2 worm cellular contexts compared by ENCODE assay signal in the genomic region with DNA sequence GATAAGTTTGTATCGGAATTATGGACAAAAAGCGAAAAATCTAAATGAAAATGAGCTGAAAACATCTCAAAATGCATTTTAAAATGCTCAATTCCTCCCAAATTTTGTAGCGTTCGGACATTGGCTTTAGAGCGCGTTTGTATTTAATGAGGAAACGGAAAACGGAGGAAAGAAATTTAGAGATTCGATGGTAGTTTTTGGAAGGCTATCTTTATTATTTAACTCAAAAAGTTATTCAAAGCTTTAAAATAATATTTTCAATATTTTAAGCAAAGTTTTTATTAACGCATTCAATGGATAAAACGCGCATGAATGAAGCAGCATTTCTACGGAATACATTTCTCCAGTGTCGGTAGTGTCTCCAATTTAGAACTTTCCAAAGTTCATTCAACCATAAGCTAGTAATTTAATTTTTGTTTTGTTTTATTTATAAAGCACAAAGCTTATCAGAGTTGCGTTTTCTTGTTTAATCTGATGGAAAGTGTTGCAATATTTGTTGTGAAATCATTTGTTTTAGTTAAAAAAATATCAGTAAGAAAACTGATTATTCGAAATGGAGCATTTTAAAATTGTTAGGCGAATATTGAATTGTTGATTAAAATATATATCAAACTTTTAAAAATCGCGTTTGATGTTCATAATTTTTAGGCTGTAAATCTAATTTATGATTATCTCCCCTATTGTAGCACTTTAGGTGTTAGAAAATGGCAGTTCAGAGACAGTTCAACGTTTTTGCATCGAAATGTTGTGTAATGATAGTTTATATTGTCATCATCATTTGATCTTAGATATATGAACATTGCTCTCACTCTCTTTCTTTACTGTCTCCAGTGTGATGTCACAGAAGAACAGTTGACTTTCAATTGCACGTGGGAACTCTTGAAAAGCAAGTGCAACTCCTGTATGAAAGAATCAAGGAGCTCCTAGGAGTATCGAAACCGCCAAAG.
TF ChIP-seq lines count a peak whose summit lies in the region.

No protein-coding gene starts in this region.

TF ChIP-seq in whole organism, L1 larva, 84 proteins besides CTCF, POLR2A, EP300 and RAD21 (continued from another document):
- peak; percentile 66 for TF ChIP-seq snpc-4 (tag; optimal IDR thresholded peaks at IDR 0.05; lab: Kevin White, UChicago)
- TF ChIP-seq sup-37 (GFP tag; optimal IDR thresholded peaks at IDR 0.05; lab: Kevin White, UChicago) = no peak
- peak; percentile 73 for TF ChIP-seq swsn-7 (tag; optimal IDR thresholded peaks at IDR 0.05; lab: Kevin White, UChicago)
- TF ChIP-seq rnt-1 (tag; optimal IDR thresholded peaks at IDR 0.05; lab: Kevin White, UChicago) = peak; percentile 68
- TF ChIP-seq fkh-10 (GFP tag; optimal IDR thresholded peaks at IDR 0.05; lab: Kevin White, UChicago) = peak; percentile 8
- TF ChIP-seq nhr-85 (tag; lab: Kevin White, UChicago) = peak; percentile 85
- no peak for TF ChIP-seq C34B4.2 (tag; optimal IDR thresholded peaks at IDR 0.05; lab: Kevin White, UChicago)
- TF ChIP-seq isw-1 (GFP tag; IDR thresholded peaks at IDR 0.05; lab: Robert Waterston, UW) = peak; percentile 76
- TF ChIP-seq irx-1 (tag; optimal IDR thresholded peaks at IDR 0.05; lab: Kevin White, UChicago) = peak; percentile 66
- no peak for TF ChIP-seq zip-4 (GFP tag; optimal IDR thresholded peaks at IDR 0.05; lab: Kevin White, UChicago)
- TF ChIP-seq fkh-8 (tag; optimal IDR thresholded peaks at IDR 0.05; lab: Kevin White, UChicago) = peak; percentile 89
- TF ChIP-seq C16A3.4 (tag; optimal IDR thresholded peaks at IDR 0.05; lab: Kevin White, UChicago) = peak; percentile 86
- TF ChIP-seq nhr-84 (tag; optimal IDR thresholded peaks at IDR 0.05; lab: Kevin White, UChicago) = no peak
- no peak for TF ChIP-seq grh-1 (GFP tag; IDR thresholded peaks at IDR 0.05; lab: Robert Waterston, UW)
- peak; percentile 58 for TF ChIP-seq nhr-237 (tag; optimal IDR thresholded peaks at IDR 0.05; lab: Kevin White, UChicago)
- TF ChIP-seq snu-23 (GFP tag; optimal IDR thresholded peaks at IDR 0.05; lab: Kevin White, UChicago) = peak; percentile 79
- TF ChIP-seq dpl-1 (GFP tag; optimal IDR thresholded peaks at IDR 0.05; lab: Kevin White, UChicago) = peak; percentile 55 to 71 (median 61)
- TF ChIP-seq fkh-4 (tag; optimal IDR thresholded peaks at IDR 0.05; lab: Kevin White, UChicago; ENCODE audit: borderline replicate concordance) = peak; percentile 17
- TF ChIP-seq ceh-88 (GFP tag; IDR thresholded peaks at IDR 0.05; lab: Robert Waterston, UW) = peak; percentile 73
- TF ChIP-seq aly-2 (tag; optimal IDR thresholded peaks at IDR 0.05; lab: Kevin White, UChicago) = peak; percentile 12
- peak; percentile 74 for TF ChIP-seq tbx-2 (tag; optimal IDR thresholded peaks at IDR 0.05; lab: Kevin White, UChicago)
- TF ChIP-seq lin-15B (tag; optimal IDR thresholded peaks at IDR 0.05; lab: Kevin White, UChicago) = peak; percentile 70
- TF ChIP-seq ceh-82 (tag; optimal IDR thresholded peaks at IDR 0.05; lab: Kevin White, UChicago) = peak; percentile 22 to 34 (median 32)
- TF ChIP-seq vab-15 (tag; optimal IDR thresholded peaks at IDR 0.05; lab: Kevin White, UChicago) = peak; percentile 65
- peak; percentile 37 for TF ChIP-seq nhr-77 (tag; optimal IDR thresholded peaks at IDR 0.05; lab: Kevin White, UChicago)
- peak; percentile 75 for TF ChIP-seq sox-4 (tag; optimal IDR thresholded peaks at IDR 0.05; lab: Kevin White, UChicago)
- TF ChIP-seq tlp-1 (tag; optimal IDR thresholded peaks at IDR 0.05; lab: Kevin White, UChicago) = no peak
- peak; percentile 67 for TF ChIP-seq C04F5.9 (tag; optimal IDR thresholded peaks at IDR 0.05; lab: Kevin White, UChicago)
- peak in 1 of 2 experiments; percentile 17 for TF ChIP-seq mdl-1 (tag; optimal IDR thresholded peaks at IDR 0.05; lab: Kevin White, UChicago)
- TF ChIP-seq elt-3 (tag; optimal IDR thresholded peaks at IDR 0.05; lab: Kevin White, UChicago) = peak in 3 of 6 experiments; percentile 24 to 70 (median 42)
- TF ChIP-seq jun-1 (tag; optimal IDR thresholded peaks at IDR 0.05; lab: Kevin White, UChicago) = no peak
- peak; percentile 17 for TF ChIP-seq ceh-8 (GFP tag; optimal IDR thresholded peaks at IDR 0.05; lab: Kevin White, UChicago)
- TF ChIP-seq lin-13 (GFP tag; optimal IDR thresholded peaks at IDR 0.05; lab: Kevin White, UChicago) = peak; percentile 54
- TF ChIP-seq lir-3 (tag; optimal IDR thresholded peaks at IDR 0.05; lab: Kevin White, UChicago; ENCODE audit: poor library complexity) = peak; percentile 83
- peak; percentile 84 for TF ChIP-seq nhr-47 (tag; optimal IDR thresholded peaks at IDR 0.05; lab: Kevin White, UChicago)
- TF ChIP-seq fos-1 (tag; optimal IDR thresholded peaks at IDR 0.05; lab: Kevin White, UChicago) = peak; percentile 62
- TF ChIP-seq hlh-4 (tag; optimal IDR thresholded peaks at IDR 0.05; lab: Kevin White, UChicago) = peak; percentile 21
- no peak for TF ChIP-seq ets-5 (GFP tag; IDR thresholded peaks at IDR 0.05; lab: Robert Waterston, UW)
- peak; percentile 37 for TF ChIP-seq unc-130 (tag; optimal IDR thresholded peaks at IDR 0.05; lab: Kevin White, UChicago)
- peak; percentile 71 to 91 for TF ChIP-seq lsy-2 (tag; optimal IDR thresholded peaks at IDR 0.05; lab: Kevin White, UChicago)
- TF ChIP-seq lin-14 (GFP tag; optimal IDR thresholded peaks at IDR 0.05; lab: Kevin White, UChicago) = peak; percentile 94
- TF ChIP-seq nhr-20 (tag; optimal IDR thresholded peaks at IDR 0.05; lab: Kevin White, UChicago) = peak; percentile 79
- no peak for TF ChIP-seq sptf-1 (tag; optimal IDR thresholded peaks at IDR 0.05; lab: Kevin White, UChicago)
- peak; percentile 23 for TF ChIP-seq nhr-11 (tag; optimal IDR thresholded peaks at IDR 0.05; lab: Kevin White, UChicago)
- peak; percentile 65 for TF ChIP-seq egl-13 (tag; optimal IDR thresholded peaks at IDR 0.05; lab: Kevin White, UChicago)
- TF ChIP-seq mef-2 (tag; optimal IDR thresholded peaks at IDR 0.05; lab: Kevin White, UChicago) = no peak
- peak; percentile 72 to 78 for TF ChIP-seq lin-35 (GFP tag; optimal IDR thresholded peaks at IDR 0.05; lab: Kevin White, UChicago)
- TF ChIP-seq unc-98 (GFP tag; IDR thresholded peaks at IDR 0.05; lab: Robert Waterston, UW) = peak; percentile 88
- peak; percentile 84 for TF ChIP-seq nhr-71 (tag; optimal IDR thresholded peaks at IDR 0.05; lab: Kevin White, UChicago)
- peak; percentile 59 for TF ChIP-seq unc-86 (tag; optimal IDR thresholded peaks at IDR 0.05; lab: Kevin White, UChicago)
- TF ChIP-seq skn-1 (tag; optimal IDR thresholded peaks at IDR 0.05; lab: Kevin White, UChicago) = peak; percentile 77
- TF ChIP-seq ztf-11 (tag; optimal IDR thresholded peaks at IDR 0.05; lab: Kevin White, UChicago) = peak in 1 of 2 experiments; percentile 78
- peak; percentile 81 for TF ChIP-seq xbp-1 (tag; optimal IDR thresholded peaks at IDR 0.05; lab: Kevin White, UChicago)

TF ChIP-seq in whole organism, L3 larva, 47 proteins besides CTCF, POLR2A, EP300 and RAD21 (continued from another document):
- TF ChIP-seq nhr-25 (tag; optimal IDR thresholded peaks at IDR 0.05; lab: Kevin White, UChicago) (peak; percentile 39), nhr-76 (tag; optimal IDR thresholded peaks at IDR 0.05; lab: Kevin White, UChicago) (no peak), jun-1 (tag; optimal IDR thresholded peaks at IDR 0.05; lab: Kevin White, UChicago) (peak; percentile 1), unc-62 (GFP tag; optimal IDR thresholded peaks at IDR 0.05; lab: Kevin White, UChicago) (no peak), egl-27 (tag; optimal IDR thresholded peaks at IDR 0.05; lab: Kevin White, UChicago) (no peak), mml-1 (tag; optimal IDR thresholded peaks at IDR 0.05; lab: Kevin White, UChicago) (no peak), pqm-1 (tag; optimal IDR thresholded peaks at IDR 0.05; lab: Kevin White, UChicago) (peak; percentile 41), sea-2 (GFP tag; optimal IDR thresholded peaks at IDR 0.05; lab: Kevin White, UChicago) (no peak), elt-1 (tag; optimal IDR thresholded peaks at IDR 0.05; lab: Kevin White, UChicago) (no peak), ceh-82 (tag; optimal IDR thresholded peaks at IDR 0.05; lab: Kevin White, UChicago) (no peak), aly-2 (tag; optimal IDR thresholded peaks at IDR 0.05; lab: Kevin White, UChicago) (no peak), hmg-11 (tag; optimal IDR thresholded peaks at IDR 0.05; lab: Kevin White, UChicago) (no peak), nhr-77 (tag; optimal IDR thresholded peaks at IDR 0.05; lab: Kevin White, UChicago) (no peak), nhr-43 (tag; optimal IDR thresholded peaks at IDR 0.05; lab: Kevin White, UChicago; ENCODE audit: poor library complexity, severe bottlenecking) (no peak), nhr-11 (tag; optimal IDR thresholded peaks at IDR 0.05; lab: Kevin White, UChicago) (peak; percentile 86), snpc-4 (tag; optimal IDR thresholded peaks at IDR 0.05; lab: Kevin White, UChicago) (no peak), elt-2 (tag; optimal IDR thresholded peaks at IDR 0.05; lab: Kevin White, UChicago) (peak; percentile 61), nhr-23 (tag; optimal IDR thresholded peaks at IDR 0.05; lab: Kevin White, UChicago) (peak; percentile 59), unc-39 (tag; optimal IDR thresholded peaks at IDR 0.05; lab: Kevin White, UChicago) (no peak), fkh-10 (GFP tag; optimal IDR thresholded peaks at IDR 0.05; lab: Kevin White, UChicago) (no peak), ceh-9 (tag; optimal IDR thresholded peaks at IDR 0.05; lab: Kevin White, UChicago) (no peak)
